Worm (Caenorhabditis elegans) whole organism, late embryonic: ENCODE data around the gene Y102A11A.1.

Experiments
- ama-1 ChIP-seq: fragments of 150-350 bp; optimal IDR thresholded peaks from 2 replicates; lab custom pipeline; 2014
- ceh-2 ChIP-seq: sonication (generic microtip); optimal IDR thresholded peaks from 2 replicates; lab custom pipeline; 2016; ENCODE audit warnings: missing genotype, missing genetic modification characterization, missing compliant biosample characterization
- fkh-10 ChIP-seq: fragments of 150-350 bp; optimal IDR thresholded peaks from 2 replicates; lab custom pipeline; 2014; ENCODE audit warnings: missing biosample characterization, missing genetic modification reagents, missing genetic modification characterization

DNA sequence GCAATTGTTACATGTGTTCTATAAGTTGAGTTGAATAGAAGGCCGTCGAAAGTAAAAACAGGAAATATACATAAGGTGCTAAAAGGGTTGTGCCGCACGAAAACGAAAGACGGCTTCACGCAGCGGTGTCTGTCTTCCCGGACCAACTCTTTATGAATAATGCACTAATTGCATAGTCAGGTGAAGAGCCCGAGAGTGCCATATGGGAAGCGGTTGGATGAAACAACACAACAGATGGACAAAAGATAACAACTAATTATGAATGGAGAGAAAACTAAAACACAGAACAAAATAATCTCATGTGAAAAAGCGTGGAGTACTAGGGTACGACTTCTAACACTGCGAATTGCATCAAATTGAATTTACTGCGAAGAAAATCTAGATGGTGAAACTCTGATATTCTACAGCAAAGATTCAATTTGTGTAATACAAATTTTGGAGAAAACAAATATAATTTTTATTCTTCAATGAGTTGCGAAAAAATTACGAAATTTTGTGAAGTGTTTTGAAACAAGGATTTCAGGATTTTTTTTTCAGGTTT is 2.7 kb upstream of the Y102A11A.1 start:
- TF ChIP-seq ama-1 = no peak
- no peak for TF ChIP-seq ceh-2
- no peak for TF ChIP-seq fkh-10 (GFP tag; lab: Kevin White, UChicago)
